Worm (Caenorhabditis elegans) whole organism, L1 larva: ENCODE data around the gene nspa-10.

Experiments used
- C04F5.9 ChIP-seq: sonication (generic microtip); optimal IDR thresholded peaks from 2 replicates; lab custom pipeline; 2016; ENCODE audit warnings: missing genetic modification characterization, missing compliant biosample characterization
- Y116A8C.19 ChIP-seq: sonication (generic microtip); optimal IDR thresholded peaks from 2 replicates; lab custom pipeline; 2016; ENCODE audit warnings: missing compliant biosample characterization, missing genetic modification characterization, borderline replicate concordance
- blmp-1 ChIP-seq: fragments of 150-350 bp; optimal IDR thresholded peaks from 2 replicates; lab custom pipeline; 2014; ENCODE audit warnings: missing biosample characterization, missing genetic modification characterization
- ceh-82 ChIP-seq, 3 experiments: fragments of 150-350 bp in 1 of 3; sonication (generic microtip) in 2 of 3; optimal IDR thresholded peaks; 2 replicates each; lab custom pipeline; 2014 to 2017; ENCODE audit warnings: missing biosample characterization in 3 of 3, missing genetic modification characterization in 3 of 3
- ceh-88 ChIP-seq: fragments of 200-800 bp; sonication (Bioruptor generic); IDR thresholded peaks from 2 replicates; pipeline ENCODE4 v1.3.6; 2022; ENCODE audit warnings: missing genetic modification characterization, missing compliant biosample characterization
- ceh-90 ChIP-seq: sonication (generic microtip); optimal IDR thresholded peaks from 2 replicates; lab custom pipeline; 2016; ENCODE audit warnings: missing genetic modification characterization, missing compliant biosample characterization
- dpl-1 ChIP-seq, 3 experiments: fragments of 150-350 bp in 2 of 3; sonication (generic microtip) in 1 of 3; optimal IDR thresholded peaks; 2 replicates each; lab custom pipeline; 2014 to 2017; ENCODE audit warnings: missing biosample characterization in 3 of 3, missing genetic modification characterization in 3 of 3, missing genetic modification reagents in 3 of 3
- dsc-1 ChIP-seq: sonication (generic microtip); optimal IDR thresholded peaks from 2 replicates; lab custom pipeline; 2016; ENCODE audit warnings: mild to moderate bottlenecking, missing genetic modification characterization, missing compliant biosample characterization
- efl-1 ChIP-seq, 4 experiments: fragments of 150-350 bp; optimal IDR thresholded peaks in 3 of 4; peaks in 1 of 4; 1 replicate in 1 of 4; 2 replicates in 3 of 4; lab custom pipeline; 2014; ENCODE audit warnings: missing biosample characterization in 2 of 4, missing genetic modification characterization in 2 of 4, missing genetic modification reagents in 2 of 4
- efl-3 ChIP-seq: fragments of 200-800 bp; sonication (Bioruptor generic); optimal IDR thresholded peaks from 2 replicates; lab custom pipeline; 2018; ENCODE audit warnings: mild to moderate bottlenecking, missing genetic modification characterization, missing compliant biosample characterization
- egl-13 ChIP-seq: sonication (generic microtip); optimal IDR thresholded peaks from 2 replicates; lab custom pipeline; 2016; ENCODE audit warnings: missing genotype, missing genetic modification reagents, missing genetic modification characterization, missing compliant biosample characterization
- egl-27 ChIP-seq, 2 experiments: fragments of 150-350 bp in 1 of 2; sonication (generic microtip); optimal IDR thresholded peaks; 3 replicates each; lab custom pipeline; 2017 to 2018; ENCODE audit warnings: missing biosample characterization in 2 of 2, missing genetic modification characterization in 2 of 2, missing genetic modification reagents in 2 of 2
- elt-2 ChIP-seq: sonication (generic microtip); optimal IDR thresholded peaks from 2 replicates; lab custom pipeline; 2016; ENCODE audit warnings: missing genetic modification characterization, mild to moderate bottlenecking, inconsistent platforms, missing compliant biosample characterization, missing genetic modification reagents
- elt-3 ChIP-seq, 6 experiments: fragments of 150-350 bp in 1 of 6; sonication (generic microtip); optimal IDR thresholded peaks; 2 replicates each; lab custom pipeline; 2017 to 2018; ENCODE audit warnings: missing biosample characterization in 6 of 6, missing genetic modification characterization in 6 of 6, inconsistent platforms in 1 of 6
- grh-1 ChIP-seq: fragments of 200-800 bp; sonication (Bioruptor generic); IDR thresholded peaks from 2 replicates; pipeline ENCODE4 v1.3.6; 2022; ENCODE audit warnings: missing genetic modification reagents, missing genetic modification characterization, missing compliant biosample characterization
- hlh-17 ChIP-seq: fragments of 200-800 bp; sonication (Bioruptor generic); optimal IDR thresholded peaks from 2 replicates; lab custom pipeline; 2018; ENCODE audit warnings: missing genetic modification characterization, mild to moderate bottlenecking, missing compliant biosample characterization, moderate library complexity, borderline replicate concordance
- irx-1 ChIP-seq: sonication (generic microtip); optimal IDR thresholded peaks from 2 replicates; lab custom pipeline; 2016; ENCODE audit warnings: missing genetic modification characterization, missing compliant biosample characterization
- isw-1 ChIP-seq: fragments of 200-800 bp; sonication (Bioruptor generic); IDR thresholded peaks from 2 replicates; pipeline ENCODE4 v1.3.6; 2022; ENCODE audit warnings: missing genetic modification characterization, missing compliant biosample characterization
- lin-13 ChIP-seq: fragments of 150-350 bp; optimal IDR thresholded peaks from 2 replicates; lab custom pipeline; 2014; ENCODE audit warnings: missing biosample characterization, missing genetic modification reagents, missing genetic modification characterization
- lin-14 ChIP-seq: fragments of 200-800 bp; sonication (Bioruptor generic); optimal IDR thresholded peaks from 2 replicates; lab custom pipeline; 2018; ENCODE audit warnings: mild to moderate bottlenecking, missing genetic modification characterization, moderate library complexity, missing compliant biosample characterization
- lir-3 ChIP-seq: sonication (generic microtip); optimal IDR thresholded peaks from 2 replicates; lab custom pipeline; 2016; ENCODE audit warnings: mild to moderate bottlenecking, missing genetic modification characterization, moderate library complexity, missing compliant biosample characterization; ENCODE audit not compliant: poor library complexity
- lsy-2 ChIP-seq, 2 experiments: fragments of 150-350 bp; optimal IDR thresholded peaks; 2 replicates each; lab custom pipeline; 2014; ENCODE audit warnings: missing biosample characterization in 2 of 2, missing genetic modification characterization in 2 of 2
- mab-9 ChIP-seq: fragments of 200-800 bp; sonication (Bioruptor generic); IDR thresholded peaks from 2 replicates; pipeline ENCODE4 v1.3.6; 2022; ENCODE audit warnings: missing genetic modification reagents, missing genetic modification characterization, missing compliant biosample characterization
- mdl-1 ChIP-seq, 2 experiments: fragments of 150-350 bp; optimal IDR thresholded peaks; 2 replicates each; lab custom pipeline; 2014 to 2017; ENCODE audit warnings: missing biosample characterization in 2 of 2, missing genetic modification characterization in 2 of 2, inconsistent platforms in 1 of 2
- mef-2 ChIP-seq: fragments of 150-350 bp; optimal IDR thresholded peaks from 2 replicates; lab custom pipeline; 2014; ENCODE audit warnings: missing biosample characterization, missing genetic modification characterization
- nhr-11 ChIP-seq: fragments of 150-350 bp; optimal IDR thresholded peaks from 2 replicates; lab custom pipeline; 2014; ENCODE audit warnings: missing biosample characterization, missing genetic modification characterization
- nhr-20 ChIP-seq: sonication (generic microtip); optimal IDR thresholded peaks from 2 replicates; lab custom pipeline; 2016; ENCODE audit warnings: mild to moderate bottlenecking, missing genetic modification characterization, missing compliant biosample characterization
- nhr-237 ChIP-seq: fragments of 150-350 bp; optimal IDR thresholded peaks from 2 replicates; lab custom pipeline; 2014; ENCODE audit warnings: missing biosample characterization, missing genetic modification characterization
- nhr-76 ChIP-seq: sonication (generic microtip); optimal IDR thresholded peaks from 2 replicates; lab custom pipeline; 2017; ENCODE audit warnings: missing biosample characterization, missing genetic modification characterization
- nhr-77 ChIP-seq: fragments of 150-350 bp; optimal IDR thresholded peaks from 2 replicates; lab custom pipeline; 2014; ENCODE audit warnings: missing biosample characterization, missing genetic modification characterization
- nhr-84 ChIP-seq: sonication (generic microtip); optimal IDR thresholded peaks from 2 replicates; lab custom pipeline; 2017; ENCODE audit warnings: missing biosample characterization, missing genetic modification characterization
- nhr-85 ChIP-seq: sonication (generic microtip); peaks from one replicate; lab custom pipeline; 2016; ENCODE audit warnings: missing genetic modification characterization, inconsistent platforms, missing compliant biosample characterization
- pag-3 ChIP-seq: sonication (generic microtip); optimal IDR thresholded peaks from 2 replicates; lab custom pipeline; 2017; ENCODE audit warnings: missing genetic modification characterization, mild to moderate bottlenecking, missing compliant biosample characterization, antibody characterized with exemption, borderline replicate concordance; ENCODE audit not compliant: insufficient read depth
- pqm-1 ChIP-seq: sonication (generic microtip); optimal IDR thresholded peaks from 3 replicates; lab custom pipeline; 2017; ENCODE audit warnings: missing biosample characterization, missing genetic modification characterization
- rnt-1 ChIP-seq: sonication (generic microtip); optimal IDR thresholded peaks from 2 replicates; lab custom pipeline; 2016; ENCODE audit warnings: mild to moderate bottlenecking, missing genetic modification characterization, moderate library complexity, missing compliant biosample characterization
- snu-23 ChIP-seq: sonication (generic microtip); optimal IDR thresholded peaks from 2 replicates; lab custom pipeline; 2016; ENCODE audit warnings: missing genetic modification characterization, missing compliant biosample characterization
- sptf-1 ChIP-seq: fragments of 150-350 bp; optimal IDR thresholded peaks from 2 replicates; lab custom pipeline; 2014; ENCODE audit warnings: missing biosample characterization, missing genetic modification characterization
- sup-37 ChIP-seq: fragments of 200-800 bp; sonication (Bioruptor generic); optimal IDR thresholded peaks from 2 replicates; lab custom pipeline; 2018; ENCODE audit warnings: mild to moderate bottlenecking, missing genetic modification characterization, missing compliant biosample characterization
- swsn-7 ChIP-seq: sonication (generic microtip); optimal IDR thresholded peaks from 2 replicates; lab custom pipeline; 2016; ENCODE audit warnings: missing genetic modification characterization, missing compliant biosample characterization
- unc-86 ChIP-seq: sonication (generic microtip); optimal IDR thresholded peaks from 2 replicates; lab custom pipeline; 2016; ENCODE audit warnings: missing genetic modification characterization, missing compliant biosample characterization
- unc-98 ChIP-seq: fragments of 200-800 bp; sonication (Bioruptor generic); IDR thresholded peaks from 2 replicates; pipeline ENCODE4 v1.3.6; 2022; ENCODE audit warnings: missing genetic modification characterization, missing compliant biosample characterization
- vab-15 ChIP-seq: sonication (generic microtip); optimal IDR thresholded peaks from 2 replicates; lab custom pipeline; 2017; ENCODE audit warnings: missing genotype, mild to moderate bottlenecking, missing genetic modification characterization, missing compliant biosample characterization
- xbp-1 ChIP-seq: sonication (generic microtip); optimal IDR thresholded peaks from 2 replicates; lab custom pipeline; 2016; ENCODE audit warnings: missing genetic modification characterization, missing compliant biosample characterization

The nspa-10 gene

DNA sequence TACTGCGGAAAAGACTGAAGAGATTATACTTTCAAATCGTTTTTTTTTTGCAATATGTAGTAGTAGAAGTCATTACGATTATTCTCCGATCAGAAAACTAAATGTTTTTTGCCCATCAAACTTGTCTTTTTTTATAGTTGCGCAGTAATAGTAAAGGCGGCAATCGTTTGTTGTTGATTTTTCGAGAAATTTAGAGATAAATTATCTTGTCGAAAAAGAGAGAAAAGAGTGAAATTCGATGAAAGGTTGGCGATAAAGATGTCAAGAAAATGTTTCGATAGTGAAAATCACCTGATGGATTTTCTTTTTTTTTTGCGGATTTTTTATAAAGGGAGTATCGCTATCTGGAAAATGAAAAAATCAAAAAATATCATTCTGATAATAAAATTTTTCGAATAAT, 38.2 kb upstream of the nspa-10 start:
- TF ChIP-seq pag-3 (tag; lab: Kevin White, UChicago) = no peak
- TF ChIP-seq hlh-17 = no peak
- TF ChIP-seq egl-27 (tag; optimal IDR thresholded peaks at IDR 0.05; lab: Kevin White, UChicago) = no peak
- no peak for TF ChIP-seq mef-2 (tag; lab: Kevin White, UChicago)
- no peak for TF ChIP-seq mab-9
- TF ChIP-seq nhr-84 = no peak
- no peak for TF ChIP-seq Y116A8C.19
- TF ChIP-seq nhr-76 (tag; lab: Kevin White, UChicago) = no peak
- no peak for TF ChIP-seq grh-1 (GFP tag; lab: Robert Waterston, UW)
- TF ChIP-seq vab-15 (tag; lab: Kevin White, UChicago) = no peak
- no peak for TF ChIP-seq sptf-1
- no peak for TF ChIP-seq pqm-1 (tag; lab: Kevin White, UChicago)
- TF ChIP-seq efl-3 (GFP tag; lab: Kevin White, UChicago) = no peak
- peak in 1 of 6 experiments; percentile 60 for TF ChIP-seq elt-3 (tag; optimal IDR thresholded peaks at IDR 0.05; lab: Kevin White, UChicago)
- peak; percentile 25 for TF ChIP-seq nhr-20 (tag; lab: Kevin White, UChicago)
- TF ChIP-seq blmp-1 (tag; lab: Kevin White, UChicago) = peak; percentile 96
- TF ChIP-seq efl-1 (optimal IDR thresholded peaks at IDR 0.05; lab: Kevin White, UChicago) = no peak
- peak in 1 of 2 experiments; percentile 67 for TF ChIP-seq efl-1 (GFP tag; optimal IDR thresholded peaks at IDR 0.05 in 1 of 2; lab: Kevin White, UChicago)
- no peak for TF ChIP-seq sup-37
- no peak for TF ChIP-seq ceh-90 (tag; lab: Kevin White, UChicago)
- no peak for TF ChIP-seq xbp-1
- TF ChIP-seq mdl-1 (tag; optimal IDR thresholded peaks at IDR 0.05; lab: Kevin White, UChicago) = no peak
- no peak for TF ChIP-seq isw-1 (GFP tag; lab: Robert Waterston, UW)
- peak; percentile 18 for TF ChIP-seq snu-23 (GFP tag; lab: Kevin White, UChicago)
- no peak for TF ChIP-seq ceh-88 (GFP tag; lab: Robert Waterston, UW)
- TF ChIP-seq nhr-237 = no peak
- peak; percentile 53 for TF ChIP-seq lin-14
- TF ChIP-seq nhr-85 (tag; lab: Kevin White, UChicago) = peak; percentile 74
- TF ChIP-seq unc-86 (tag; lab: Kevin White, UChicago) = no peak
- TF ChIP-seq lir-3 (tag; lab: Kevin White, UChicago) = no peak
- no peak for TF ChIP-seq nhr-77 (tag; lab: Kevin White, UChicago)
- no peak for TF ChIP-seq swsn-7 (tag; lab: Kevin White, UChicago)
- TF ChIP-seq nhr-11 (tag; lab: Kevin White, UChicago) = no peak
- TF ChIP-seq elt-2 (tag; lab: Kevin White, UChicago) = no peak
- TF ChIP-seq lsy-2 (tag; optimal IDR thresholded peaks at IDR 0.05; lab: Kevin White, UChicago) = no peak

DNA sequence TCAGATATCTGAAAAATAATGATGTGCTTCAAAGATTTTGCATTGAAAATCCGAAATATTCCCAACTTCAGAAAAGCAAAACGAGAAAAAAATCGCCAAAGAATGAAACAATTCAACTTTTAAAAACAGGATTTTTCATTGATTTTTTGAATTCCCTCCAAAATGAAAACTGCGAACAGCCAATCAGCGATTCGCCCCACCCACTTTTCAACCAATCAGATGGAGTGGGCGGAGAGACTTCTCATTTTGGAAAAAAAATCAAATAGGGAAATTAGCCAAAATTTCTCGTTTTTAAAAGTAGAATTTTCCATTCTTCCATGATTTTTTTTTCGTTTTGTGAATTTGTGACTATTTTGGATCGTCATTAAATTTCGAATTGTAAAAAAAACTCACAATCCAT, 34.5 kb upstream of the nspa-10 start:
- no peak for TF ChIP-seq rnt-1
- TF ChIP-seq efl-1 (optimal IDR thresholded peaks at IDR 0.05; lab: Kevin White, UChicago) = no peak
- peak in 1 of 2 experiments; percentile 35 for TF ChIP-seq efl-1 (GFP tag; optimal IDR thresholded peaks at IDR 0.05 in 1 of 2; lab: Kevin White, UChicago)
- TF ChIP-seq snu-23 (GFP tag; lab: Kevin White, UChicago) = no peak
- TF ChIP-seq mdl-1 (tag; optimal IDR thresholded peaks at IDR 0.05; lab: Kevin White, UChicago) = no peak
- no peak for TF ChIP-seq pqm-1 (tag; lab: Kevin White, UChicago)
- no peak for TF ChIP-seq C04F5.9 (tag; lab: Kevin White, UChicago)
- no peak for TF ChIP-seq nhr-237
- no peak for TF ChIP-seq irx-1 (tag; lab: Kevin White, UChicago)
- no peak for TF ChIP-seq ceh-82 (tag; optimal IDR thresholded peaks at IDR 0.05; lab: Kevin White, UChicago)
- peak in 1 of 3 experiments; percentile 12 for TF ChIP-seq dpl-1 (GFP tag; optimal IDR thresholded peaks at IDR 0.05; lab: Kevin White, UChicago)
- no peak for TF ChIP-seq dsc-1 (tag; lab: Kevin White, UChicago)
- no peak for TF ChIP-seq unc-98 (GFP tag; lab: Robert Waterston, UW)
- TF ChIP-seq unc-86 (tag; lab: Kevin White, UChicago) = no peak
- no peak for TF ChIP-seq lin-13
- TF ChIP-seq egl-13 (tag; lab: Kevin White, UChicago) = no peak
- TF ChIP-seq Y116A8C.19 = no peak
- TF ChIP-seq, all 84 proteins: peak for 2
